Fruit fly (Drosophila melanogaster): ENCODE measurements around the gene mRpL9.
A peak's percentile ranks its signal among the peaks of the same experiment; 100 is the strongest.

Gene mRpL9

dm6 chr3R:15342926-15343685 lies 12.6 kb downstream of the mRpL9 start, which contains the start of gene Nagk:
Gene Nagk, minus strand, starts transcription at chr3R:15343256.
- TF ChIP-seq CG8478 (optimal IDR thresholded peaks at IDR 0.05) (no peak), CTCF (optimal IDR thresholded peaks at IDR 0.05) (no peak)

- no peak for TF ChIP-seq CTCF (optimal IDR thresholded peaks at IDR 0.05)
- no peak for TF ChIP-seq CG8478 (optimal IDR thresholded peaks at IDR 0.05)
Observed at dm6 chr3R:15345198-15346017, 14.9 kb downstream of the mRpL9 start.

- TF ChIP-seq CG8478 (optimal IDR thresholded peaks at IDR 0.05) (no peak), CTCF (optimal IDR thresholded peaks at IDR 0.05) (no peak)
Observed at dm6 chr3R:15346018-15346383, 15.5 kb downstream of the mRpL9 start, which contains the start of the genes Surf4 and CG31301. Gene Surf4, minus strand, starts transcription at chr3R:15346176. Gene CG31301, plus strand, starts transcription at chr3R:15346205.

- TF ChIP-seq CTCF (optimal IDR thresholded peaks at IDR 0.05), result no peak
- no peak for TF ChIP-seq CG8478 (optimal IDR thresholded peaks at IDR 0.05)
Observed at dm6 chr3R:15347822-15348221, 17.3 kb downstream of the mRpL9 start, which contains the start of the genes CG42726 and CG42727. Gene CG42726, plus strand, starts transcription at chr3R:15348048. Gene CG42727, plus strand, starts transcription at chr3R:15348048.

- TF ChIP-seq CG8478 (optimal IDR thresholded peaks at IDR 0.05) (no peak), CTCF (optimal IDR thresholded peaks at IDR 0.05) (no peak)
Observed at dm6 chr3R:15350993-15351426, 20.5 kb downstream of the mRpL9 start, which contains the start of the genes Trs33 and Tmtc4. Gene Trs33, minus strand, starts transcription at chr3R:15350995. Gene Tmtc4, plus strand, starts transcription at chr3R:15351225.

- TF ChIP-seq CG8478 (optimal IDR thresholded peaks at IDR 0.05) (no peak), CTCF (optimal IDR thresholded peaks at IDR 0.05) (no peak)
Observed at dm6 chr3R:15354019-15354418, 23.5 kb downstream of the mRpL9 start.

dm6 chr3R:15356152-15356551 lies 25.6 kb downstream of the mRpL9 start:
- no peak for TF ChIP-seq CG8478 (optimal IDR thresholded peaks at IDR 0.05)
- TF ChIP-seq CTCF (optimal IDR thresholded peaks at IDR 0.05), result no peak

- no peak for TF ChIP-seq CTCF (optimal IDR thresholded peaks at IDR 0.05)
- TF ChIP-seq CG8478 (optimal IDR thresholded peaks at IDR 0.05), result no peak
Observed at dm6 chr3R:15356645-15357431, 26.3 kb downstream of the mRpL9 start, which contains the start of the genes Atg4b and Hibch. Gene Atg4b, minus strand, starts transcription at chr3R:15356924. Gene Hibch, plus strand, starts transcription at chr3R:15357229.

- TF ChIP-seq CTCF (optimal IDR thresholded peaks at IDR 0.05), result no peak
- TF ChIP-seq CG8478 (optimal IDR thresholded peaks at IDR 0.05), result no peak
Observed at dm6 chr3R:15361490-15361889, 31.0 kb downstream of the mRpL9 start, which contains the start of the genes Cog2 and Trax. Gene Cog2, minus strand, starts transcription at chr3R:15361657. Gene Trax, plus strand, starts transcription at chr3R:15361692.

dm6 chr3R:15363608-15364007 lies 33.1 kb downstream of the mRpL9 start, which contains the start of gene CG6171:
Gene CG6171, minus strand, starts transcription at chr3R:15363857.
- TF ChIP-seq CTCF (optimal IDR thresholded peaks at IDR 0.05) (no peak), CG8478 (optimal IDR thresholded peaks at IDR 0.05) (no peak)

- no peak for TF ChIP-seq CG8478 (optimal IDR thresholded peaks at IDR 0.05)
- no peak for TF ChIP-seq CTCF (optimal IDR thresholded peaks at IDR 0.05)
Observed at dm6 chr3R:15366839-15367238, 36.3 kb downstream of the mRpL9 start.

- TF ChIP-seq CTCF (optimal IDR thresholded peaks at IDR 0.05) (no peak), CG8478 (optimal IDR thresholded peaks at IDR 0.05) (no peak)
Observed at dm6 chr3R:15367477-15367876, 36.9 kb downstream of the mRpL9 start, which contains the start of gene CG34404. Gene CG34404, minus strand, starts transcription at chr3R:15367665.

- TF ChIP-seq CTCF (optimal IDR thresholded peaks at IDR 0.05) (no peak), CG8478 (optimal IDR thresholded peaks at IDR 0.05) (no peak)
Observed at dm6 chr3R:15369742-15370141, 39.2 kb downstream of the mRpL9 start, which contains the start of gene CG14868. Gene CG14868, minus strand, starts transcription at chr3R:15369945.

- TF ChIP-seq CG8478 (optimal IDR thresholded peaks at IDR 0.05) (no peak), CTCF (optimal IDR thresholded peaks at IDR 0.05) (peak in 1 of 2 experiments; percentile 2)
Observed at dm6 chr3R:15371833-15372232, 41.3 kb downstream of the mRpL9 start, which contains the start of the genes Ccm3 and CG6136. Gene Ccm3, plus strand, starts transcription at chr3R:15371957. Gene CG6136, minus strand, starts transcription at chr3R:15372212.
